Worm (Caenorhabditis elegans): ENCODE measurements around the gene F07G11.3.

ce11 chrV:7295270-7295669, 3.3 kb upstream of the F07G11.3 start, which contains the start of gene F07G11.4:
- no peak for TF ChIP-seq nhr-19 (GFP tag; conservative IDR thresholded peaks at IDR 0.05)
- no peak for TF ChIP-seq skn-1 (tag; optimal IDR thresholded peaks at IDR 0.05)

Data from whole organism, L1 larva.